Fruit fly (Drosophila melanogaster) S2 (cell line): ENCODE results near the gene CG13299.

Experiments used
- CG8478 ChIP-seq: fragments of >200 bp; optimal IDR thresholded peaks from 2 replicates; lab custom pipeline; 2018
- CTCF ChIP-seq, 2 experiments: fragments of >200 bp; optimal IDR thresholded peaks; 2 replicates each; lab custom pipeline; 2018

DNA sequence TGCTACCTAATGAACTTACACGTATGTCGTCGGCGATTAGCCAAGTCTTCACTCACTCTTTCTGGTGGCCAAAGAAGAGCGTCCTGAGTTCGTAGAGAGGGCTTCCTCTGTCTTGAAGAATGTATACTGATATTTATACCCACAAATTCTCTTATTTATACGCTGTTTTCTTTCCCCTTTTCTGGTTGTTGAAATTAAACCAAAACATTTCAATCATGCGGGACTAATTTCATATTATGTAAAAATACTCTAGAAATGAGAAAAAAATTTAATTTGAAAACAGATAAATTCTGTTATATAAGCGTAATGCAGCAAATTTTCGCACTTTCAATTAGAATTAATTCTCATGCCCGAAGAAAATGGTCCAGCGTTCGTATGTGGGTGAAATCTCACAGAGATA, 1.1 kb upstream of the CG13299 start, which contains the start of gene BG642312:
- TF ChIP-seq CG8478 (no peak), CTCF (optimal IDR thresholded peaks at IDR 0.05; lab: Kevin White, UChicago) (no peak)
